Fruit fly (Drosophila melanogaster): Measurements from ENCODE around the gene CG8774.

dm6 chr3R:13273462-13273861 is 25.1 kb upstream of the CG8774 start:
- no peak for TF ChIP-seq ttk (optimal IDR thresholded peaks at IDR 0.05)
- TF ChIP-seq Sin3A (optimal IDR thresholded peaks at IDR 0.05) = no peak
- TF ChIP-seq h (optimal IDR thresholded peaks at IDR 0.05) = no peak
- no peak for TF ChIP-seq psq (optimal IDR thresholded peaks at IDR 0.05)

Data from Kc167 (cell line).